Fruit fly (Drosophila melanogaster): ENCODE results near the gene comm3.
A peak's percentile ranks its signal among the peaks of the same experiment; 100 is the strongest.

Gene comm3

DNA sequence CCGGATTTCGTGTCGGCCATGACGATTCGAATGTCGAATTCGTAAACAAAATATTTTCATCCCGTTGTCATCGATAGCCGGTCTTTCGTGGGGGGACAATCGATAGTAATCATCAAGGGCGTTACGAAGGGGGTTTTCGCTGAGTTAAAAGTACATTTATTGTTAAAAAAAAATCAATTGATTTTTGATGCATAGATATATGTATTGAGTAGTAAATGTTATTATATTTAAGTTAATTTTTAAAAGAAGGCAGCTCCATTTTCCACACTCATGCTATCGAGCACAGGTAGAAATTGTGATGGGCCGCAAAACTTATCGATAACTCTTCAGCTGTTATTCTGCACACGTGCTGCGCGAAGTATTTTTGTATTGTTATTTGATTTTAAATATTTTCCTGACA lies 67.1 kb downstream of the comm3 start, which contains the start of the genes mrn and CG12301 (continued):
- peak; percentile 34 for TF ChIP-seq CG6854 (GFP tag; optimal IDR thresholded peaks at IDR 0.05)
- no peak for TF ChIP-seq en (GFP tag; optimal IDR thresholded peaks at IDR 0.05)
- peak; percentile 23 for TF ChIP-seq Usf (GFP tag; optimal IDR thresholded peaks at IDR 0.05)
- no peak for TF ChIP-seq CG17359 (tag; optimal IDR thresholded peaks at IDR 0.05)
- peak; percentile 81 for TF ChIP-seq Opbp (GFP tag; IDR thresholded peaks at IDR 0.05; ENCODE audit: partially characterized antibody)
- peak; percentile 93 for TF ChIP-seq CG6272 (GFP tag; IDR thresholded peaks at IDR 0.05)
- peak; percentile 36 for TF ChIP-seq dmrt11E (tag; optimal IDR thresholded peaks at IDR 0.05)
- peak; percentile 78 for TF ChIP-seq ranshi (GFP tag; IDR thresholded peaks at IDR 0.05)
- no peak for TF ChIP-seq abd-A (tag; optimal IDR thresholded peaks at IDR 0.05)
- TF ChIP-seq CG15269 (tag; optimal IDR thresholded peaks at IDR 0.05): no peak
- peak; percentile 74 for TF ChIP-seq CG7987 (GFP tag; optimal IDR thresholded peaks at IDR 0.05)
- peak; percentile 83 for TF ChIP-seq Xbp1 (GFP tag; optimal IDR thresholded peaks at IDR 0.05)
- no peak for TF ChIP-seq da (GFP tag; optimal IDR thresholded peaks at IDR 0.05)
- no peak for TF ChIP-seq CG31365 (tag; optimal IDR thresholded peaks at IDR 0.05)
- TF ChIP-seq fd64A (GFP tag; optimal IDR thresholded peaks at IDR 0.05): no peak
- TF ChIP-seq Mrtf (GFP tag; IDR thresholded peaks at IDR 0.05): peak; percentile 75
- no peak for TF ChIP-seq CG9876 (GFP tag; optimal IDR thresholded peaks at IDR 0.05)
- no peak for TF ChIP-seq Eip74EF (GFP tag; optimal IDR thresholded peaks at IDR 0.05)
- peak; percentile 84 for TF ChIP-seq CG12659 (GFP tag; optimal IDR thresholded peaks at IDR 0.05)
- no peak for TF ChIP-seq grau (tag; optimal IDR thresholded peaks at IDR 0.05)
- no peak for TF ChIP-seq Dfd (GFP tag; optimal IDR thresholded peaks at IDR 0.05)
- TF ChIP-seq HLHmδ (GFP tag; optimal IDR thresholded peaks at IDR 0.05): no peak
- TF ChIP-seq Hr39 (optimal IDR thresholded peaks at IDR 0.05): no peak
- no peak for TF ChIP-seq exex (tag; optimal IDR thresholded peaks at IDR 0.05)
- TF ChIP-seq Pdp1 (GFP tag; optimal IDR thresholded peaks at IDR 0.05): peak in 1 of 2 experiments; percentile 76
- no peak for TF ChIP-seq Dek (tag; optimal IDR thresholded peaks at IDR 0.05)
- peak; percentile 93 for TF ChIP-seq vvl (GFP tag; IDR thresholded peaks at IDR 0.05)
- peak; percentile 64 for TF ChIP-seq Six4 (GFP tag; optimal IDR thresholded peaks at IDR 0.05)
- peak; percentile 83; the same call in 2 of the 4 replicates for TF ChIP-seq chinmo (GFP tag; IDR thresholded peaks at IDR 0.05; ENCODE audit: partially characterized antibody)
- no peak for TF ChIP-seq CG43689 (GFP tag; IDR thresholded peaks at IDR 0.05)
- peak; percentile 93 for TF ChIP-seq inv (GFP tag; IDR thresholded peaks at IDR 0.05; ENCODE audit: partially characterized antibody)
- TF ChIP-seq Sox100B (GFP tag; optimal IDR thresholded peaks at IDR 0.05): no peak
- TF ChIP-seq CG33557 (GFP tag; optimal IDR thresholded peaks at IDR 0.05): peak; percentile 39
- TF ChIP-seq zfh1 (GFP tag; IDR thresholded peaks at IDR 0.05): peak; percentile 95
- no peak for TF ChIP-seq CG10431 (GFP tag; optimal IDR thresholded peaks at IDR 0.05)
- no peak for TF ChIP-seq CG15479 (GFP tag; optimal IDR thresholded peaks at IDR 0.05)
- peak; percentile 24 for TF ChIP-seq trh (GFP tag; optimal IDR thresholded peaks at IDR 0.05)
- TF ChIP-seq ssp (GFP tag; IDR thresholded peaks at IDR 0.05): peak; percentile 84
- no peak for TF ChIP-seq unpg (GFP tag; optimal IDR thresholded peaks at IDR 0.05)
- no peak; the same call in none of the 2 replicates for TF ChIP-seq onecut (GFP tag; IDR thresholded peaks at IDR 0.05)
- no peak for TF ChIP-seq ash1 (GFP tag; optimal IDR thresholded peaks at IDR 0.05)
- TF ChIP-seq CG8924 (tag; optimal IDR thresholded peaks at IDR 0.05): peak; percentile 66
- peak; percentile 87 for TF ChIP-seq CG14667 (GFP tag; IDR thresholded peaks at IDR 0.05)
- peak; percentile 7 for TF ChIP-seq CG15696 (tag; optimal IDR thresholded peaks at IDR 0.05)
- TF ChIP-seq CG14014 (GFP tag; IDR thresholded peaks at IDR 0.05): peak; percentile 70
- TF ChIP-seq TFAM (GFP tag; optimal IDR thresholded peaks at IDR 0.05): no peak
- no peak for TF ChIP-seq CG6765 (GFP tag; optimal IDR thresholded peaks at IDR 0.05)
- no peak for TF ChIP-seq CG14965 (GFP tag; optimal IDR thresholded peaks at IDR 0.05; ENCODE audit: borderline replicate concordance)
- TF ChIP-seq Jarid2 (GFP tag; optimal IDR thresholded peaks at IDR 0.05): no peak
- peak; percentile 44 for TF ChIP-seq bab2 (GFP tag; optimal IDR thresholded peaks at IDR 0.05)
